Fruit fly (Drosophila melanogaster) whole organism, wandering third instar larva: Measurements from ENCODE around the gene Gpdh3.

Experiments used
- Abd-B ChIP-seq: fragments of >200 bp; optimal IDR thresholded peaks from 2 replicates; lab custom pipeline; 2017; ENCODE audit warnings: missing biosample characterization, missing genetic modification characterization
- CG32264 ChIP-seq: fragments of 200-800 bp; sonication (Bioruptor generic); optimal IDR thresholded peaks from 2 replicates; lab custom pipeline; 2016; ENCODE audit warnings: missing biosample characterization, missing genetic modification characterization
- CG9705 ChIP-seq: fragments of 200-800 bp; sonication (Bioruptor generic); optimal IDR thresholded peaks from 2 replicates; lab custom pipeline; 2018; ENCODE audit warnings: missing biosample characterization, mild to moderate bottlenecking, missing genetic modification characterization
- CrebA ChIP-seq: fragments of 200-800 bp; sonication (Bioruptor generic); optimal IDR thresholded peaks from 2 replicates; lab custom pipeline; 2016; ENCODE audit warnings: missing biosample characterization, mild to moderate bottlenecking, missing genetic modification characterization, borderline replicate concordance
- Dfd ChIP-seq: fragments of >200 bp; optimal IDR thresholded peaks from 2 replicates; lab custom pipeline; 2017; ENCODE audit warnings: missing biosample characterization, missing genetic modification characterization
- Dif ChIP-seq: fragments of 200-275, 200-300 bp; sonication (Bioruptor generic); optimal IDR thresholded peaks from 2 replicates; lab custom pipeline; 2018; ENCODE audit warnings: missing biosample characterization, missing genetic modification characterization; ENCODE audit not compliant: partially characterized antibody
- GATAd ChIP-seq: sonication (Bioruptor generic); optimal IDR thresholded peaks from 2 replicates; lab custom pipeline; 2016; ENCODE audit warnings: missing biosample characterization, missing genetic modification characterization
- HLH106 ChIP-seq: fragments of 200-800 bp; optimal IDR thresholded peaks from 3 replicates; lab custom pipeline; 2019; ENCODE audit warnings: missing biosample characterization, mild to moderate bottlenecking, missing genetic modification characterization, moderate library complexity
- Hnf4 ChIP-seq: fragments of 200-800 bp; sonication (Bioruptor generic); optimal IDR thresholded peaks from 2 replicates; lab custom pipeline; 2016; ENCODE audit warnings: missing biosample characterization, mild to moderate bottlenecking, missing genetic modification characterization
- Hr78 ChIP-seq: fragments of >200 bp; optimal IDR thresholded peaks from 2 replicates; lab custom pipeline; 2017; ENCODE audit warnings: missing biosample characterization, missing genetic modification characterization
- Hr83 ChIP-seq: fragments of 200-300 bp; sonication (Bioruptor generic); optimal IDR thresholded peaks from 2 replicates; lab custom pipeline; 2016; ENCODE audit warnings: missing biosample characterization, mild to moderate bottlenecking, missing genetic modification characterization, moderate library complexity; ENCODE audit not compliant: poor library complexity, severe bottlenecking
- Jra ChIP-seq: sonication (Bioruptor generic); optimal IDR thresholded peaks from 2 replicates; lab custom pipeline; 2016; ENCODE audit warnings: missing biosample characterization, missing genetic modification characterization
- Mio ChIP-seq: sonication (Bioruptor generic); optimal IDR thresholded peaks from 2 replicates; lab custom pipeline; 2016; ENCODE audit warnings: missing biosample characterization, missing genetic modification characterization
- Myc ChIP-seq: fragments of >200 bp; optimal IDR thresholded peaks from 2 replicates; lab custom pipeline; 2017
- N ChIP-seq: fragments of >200 bp; optimal IDR thresholded peaks from 2 replicates; lab custom pipeline; 2018; ENCODE audit warnings: missing biosample characterization, missing external identifiers, missing genetic modification characterization
- OdsH ChIP-seq: fragments of 200-800 bp; sonication (Bioruptor generic); optimal IDR thresholded peaks from 2 replicates; lab custom pipeline; 2016; ENCODE audit warnings: missing biosample characterization, mild to moderate bottlenecking, missing genetic modification characterization
- Rel ChIP-seq, 2 experiments: fragments of 200-800 bp; sonication (Bioruptor generic) in 1 of 2; optimal IDR thresholded peaks; 2 replicates in 1 of 2; 3 replicates in 1 of 2; lab custom pipeline; 2016 to 2019; ENCODE audit warnings: mild to moderate bottlenecking in 2 of 2, missing biosample characterization in 2 of 2, missing genetic modification characterization in 2 of 2, moderate library complexity in 1 of 2
- Sp1 ChIP-seq: fragments of 200-800 bp; sonication (Bioruptor generic); optimal IDR thresholded peaks from 3 replicates; lab custom pipeline; 2019; ENCODE audit warnings: missing biosample characterization, mild to moderate bottlenecking, missing genetic modification characterization, moderate library complexity
- Vsx2 ChIP-seq: fragments of 200-300, 225-300 bp; sonication (Bioruptor generic); optimal IDR thresholded peaks from 2 replicates; lab custom pipeline; 2018; ENCODE audit warnings: missing biosample characterization, missing genetic modification characterization; ENCODE audit not compliant: partially characterized antibody
- br ChIP-seq: fragments of 200-800 bp; sonication (Bioruptor generic); optimal IDR thresholded peaks from 2 replicates; lab custom pipeline; 2016; ENCODE audit warnings: missing biosample characterization, missing genetic modification characterization
- brk ChIP-seq: fragments of 200-800 bp; sonication (Bioruptor generic); optimal IDR thresholded peaks from 2 replicates; lab custom pipeline; 2016; ENCODE audit warnings: missing biosample characterization, mild to moderate bottlenecking, missing genetic modification characterization
- dl ChIP-seq, 2 experiments: fragments of 175-275, 200-275 bp in 1 of 2; fragments of 200-275 bp in 1 of 2; sonication (Bioruptor generic); optimal IDR thresholded peaks; lab custom pipeline; 2018; ENCODE audit warnings: mild to moderate bottlenecking in 2 of 2, missing biosample characterization in 2 of 2, missing genetic modification characterization in 2 of 2, moderate library complexity in 2 of 2; ENCODE audit not compliant: partially characterized antibody in 2 of 2, insufficient read depth in 1 of 2
- dmrt93B ChIP-seq: fragments of 200-800 bp; sonication (Bioruptor generic); optimal IDR thresholded peaks from 2 replicates; lab custom pipeline; 2018; ENCODE audit warnings: missing biosample characterization, mild to moderate bottlenecking, missing genetic modification characterization
- dsf ChIP-seq: sonication (Bioruptor generic); optimal IDR thresholded peaks from 2 replicates; lab custom pipeline; 2016; ENCODE audit warnings: missing biosample characterization, missing genetic modification characterization, borderline replicate concordance
- ey ChIP-seq: fragments of 200-800 bp; sonication (Bioruptor generic); optimal IDR thresholded peaks from 2 replicates; lab custom pipeline; 2016; ENCODE audit warnings: missing biosample characterization, missing genetic modification characterization
- foxo ChIP-seq, 2 experiments: fragments of 200-800 bp; sonication (Bioruptor generic); optimal IDR thresholded peaks; 2 replicates in 1 of 2; 3 replicates in 1 of 2; lab custom pipeline; 2016 to 2017; ENCODE audit warnings: missing biosample characterization in 2 of 2, missing genetic modification characterization in 2 of 2
- fru ChIP-seq: fragments of 200-800 bp; sonication (Bioruptor generic); optimal IDR thresholded peaks from 3 replicates; lab custom pipeline; 2016; ENCODE audit warnings: missing biosample characterization, mild to moderate bottlenecking, missing genetic modification characterization
- h ChIP-seq: fragments of 200-800 bp; sonication (Bioruptor generic); optimal IDR thresholded peaks from 3 replicates; lab custom pipeline; 2016; ENCODE audit warnings: missing biosample characterization, mild to moderate bottlenecking, missing genetic modification characterization
- jim ChIP-seq: fragments of 175-275, 200-325 bp; sonication (Bioruptor generic); optimal IDR thresholded peaks from 2 replicates; lab custom pipeline; 2016; ENCODE audit warnings: missing biosample characterization, mild to moderate bottlenecking, missing genetic modification characterization
- lola ChIP-seq: fragments of >200 bp; optimal IDR thresholded peaks from 2 replicates; lab custom pipeline; 2017; ENCODE audit warnings: missing biosample characterization, missing genetic modification characterization
- pan ChIP-seq: fragments of >200 bp; optimal IDR thresholded peaks from 2 replicates; lab custom pipeline; 2017
- psq ChIP-seq: fragments of 200-800 bp; sonication (Bioruptor generic); optimal IDR thresholded peaks from 3 replicates; lab custom pipeline; 2017; ENCODE audit warnings: missing biosample characterization, mild to moderate bottlenecking, missing genetic modification characterization, moderate library complexity
- rgr ChIP-seq: fragments of 200-800 bp; sonication (Bioruptor generic); optimal IDR thresholded peaks from 3 replicates; lab custom pipeline; 2016; ENCODE audit warnings: missing biosample characterization, mild to moderate bottlenecking, missing genetic modification characterization
- sage ChIP-seq: fragments of 200-800 bp; sonication (Bioruptor generic); optimal IDR thresholded peaks from 2 replicates; lab custom pipeline; 2016; ENCODE audit warnings: missing biosample characterization, mild to moderate bottlenecking, missing genetic modification characterization
- sv ChIP-seq: fragments of 200-800 bp; sonication (Bioruptor generic); optimal IDR thresholded peaks from 3 replicates; lab custom pipeline; 2016; ENCODE audit warnings: missing biosample characterization, missing genetic modification characterization
- tai ChIP-seq: sonication (Bioruptor generic); optimal IDR thresholded peaks from 2 replicates; lab custom pipeline; 2016; ENCODE audit warnings: missing biosample characterization, missing genetic modification characterization
- usp ChIP-seq: fragments of >200 bp; optimal IDR thresholded peaks from 2 replicates; lab custom pipeline; 2017; ENCODE audit warnings: missing biosample characterization, missing genetic modification characterization
- woc ChIP-seq: sonication (Bioruptor generic); optimal IDR thresholded peaks from 2 replicates; lab custom pipeline; 2016; ENCODE audit warnings: missing biosample characterization, mild to moderate bottlenecking, missing genetic modification characterization

Gpdh3 gene

dm6 chr3R:22410537-22411360, 28.9 kb downstream of the Gpdh3 start, which contains the start of the genes CG13850 and lqfR (continued):
- TF ChIP-seq Rel (GFP tag; optimal IDR thresholded peaks at IDR 0.05; lab: Kevin White, UChicago), result no peak
- peak; percentile 48 for TF ChIP-seq Rel (tag; optimal IDR thresholded peaks at IDR 0.05; lab: Kevin White, UChicago)
- no peak for TF ChIP-seq Dfd
- TF ChIP-seq Myc (lab: Kevin White, UChicago), result peak; percentile 99
- TF ChIP-seq h (GFP tag; lab: Kevin White, UChicago), result peak; percentile 86
- TF ChIP-seq br (GFP tag; lab: Kevin White, UChicago), result peak; percentile 77
- peak; percentile 44 for TF ChIP-seq sage
- TF ChIP-seq sv (GFP tag; lab: Kevin White, UChicago), result peak; percentile 79
- peak; percentile 3 for TF ChIP-seq CG32264 (GFP tag; lab: Kevin White, UChicago)
- TF ChIP-seq pan, result no peak
- TF ChIP-seq Hr83, result peak; percentile 59
- no peak for TF ChIP-seq usp
- peak; percentile 86 for TF ChIP-seq Hnf4 (GFP tag; lab: Kevin White, UChicago)

DNA sequence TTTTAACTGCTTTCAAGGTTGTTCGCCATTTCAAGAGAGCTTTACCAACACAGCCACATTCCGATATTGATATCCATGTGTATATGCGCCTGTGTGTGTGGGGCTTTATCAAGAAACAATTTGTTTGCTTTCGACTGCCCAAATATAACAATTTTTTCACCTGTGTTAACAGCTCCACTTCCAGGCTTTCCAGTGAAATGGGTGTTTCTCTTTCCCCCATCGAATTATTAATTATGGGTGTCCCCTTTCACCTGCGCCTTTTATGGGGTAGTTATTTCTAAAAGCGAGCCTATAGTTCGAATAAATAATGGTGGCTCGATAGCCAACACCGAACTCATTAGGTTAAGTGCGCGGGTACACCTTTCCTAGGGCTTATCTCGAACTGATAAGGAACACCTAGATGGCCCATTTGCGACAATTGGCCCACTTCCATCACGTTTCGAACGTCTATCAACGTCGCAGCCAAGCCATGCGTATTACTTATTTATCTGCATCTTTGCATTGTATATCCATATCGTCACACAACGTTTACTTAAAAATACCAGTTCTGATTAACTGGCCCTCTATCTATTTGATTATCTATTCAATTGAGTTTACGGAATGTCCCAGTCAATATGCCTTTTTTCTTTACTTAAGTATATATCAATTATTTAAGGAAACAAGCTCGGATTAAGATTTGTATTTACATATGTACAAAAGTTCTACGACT, 30.2 kb downstream of the Gpdh3 start:
- TF ChIP-seq CG9705 (GFP tag; lab: Kevin White, UChicago), result no peak
- no peak for TF ChIP-seq dmrt93B (GFP tag; lab: Kevin White, UChicago)
- no peak for TF ChIP-seq Jra
- TF ChIP-seq HLH106 (tag; lab: Kevin White, UChicago), result no peak
- TF ChIP-seq lola (GFP tag; lab: Kevin White, UChicago), result no peak
- TF ChIP-seq ey (GFP tag; lab: Kevin White, UChicago), result no peak
- no peak for TF ChIP-seq dl (GFP tag; optimal IDR thresholded peaks at IDR 0.05; lab: Kevin White, UChicago; ENCODE audit: insufficient read depth in 1 of 2, partially characterized antibody in 2 of 2)
- peak; percentile 34 for TF ChIP-seq Sp1 (GFP tag; lab: Kevin White, UChicago)
- no peak for TF ChIP-seq Dfd
- TF ChIP-seq foxo (GFP tag; optimal IDR thresholded peaks at IDR 0.05; lab: Kevin White, UChicago), result peak in 1 of 2 experiments; percentile 12
- peak; percentile 59 for TF ChIP-seq rgr (GFP tag; lab: Kevin White, UChicago)
- peak; percentile 57 for TF ChIP-seq h (GFP tag; lab: Kevin White, UChicago)
- no peak for TF ChIP-seq Vsx2 (GFP tag; lab: Kevin White, UChicago)
- TF ChIP-seq Hr78, result no peak
- TF ChIP-seq Rel (GFP tag; optimal IDR thresholded peaks at IDR 0.05; lab: Kevin White, UChicago), result no peak
- peak; percentile 33 for TF ChIP-seq Rel (tag; optimal IDR thresholded peaks at IDR 0.05; lab: Kevin White, UChicago)
- TF ChIP-seq Mio (GFP tag; lab: Kevin White, UChicago), result no peak
- peak; percentile 43 for TF ChIP-seq fru
- TF ChIP-seq Hr83, result peak; percentile 91
- TF ChIP-seq OdsH, result peak; percentile 59
- no peak for TF ChIP-seq dsf (GFP tag; lab: Kevin White, UChicago)
- TF ChIP-seq usp, result no peak
- no peak for TF ChIP-seq Myc (lab: Kevin White, UChicago)
- peak; percentile 49 for TF ChIP-seq br (GFP tag; lab: Kevin White, UChicago)
- no peak for TF ChIP-seq Dif (GFP tag; lab: Kevin White, UChicago)
- TF ChIP-seq GATAd (GFP tag; lab: Kevin White, UChicago), result no peak
- no peak for TF ChIP-seq jim
- TF ChIP-seq N (GFP tag; lab: Kevin White, UChicago), result no peak
- TF ChIP-seq CrebA (GFP tag; lab: Kevin White, UChicago), result no peak
- TF ChIP-seq woc (GFP tag; lab: Kevin White, UChicago), result no peak
- peak; percentile 58 for TF ChIP-seq Hnf4 (GFP tag; lab: Kevin White, UChicago)
- TF ChIP-seq sage, result peak; percentile 23
- no peak for TF ChIP-seq pan
- no peak for TF ChIP-seq psq
- no peak for TF ChIP-seq Abd-B
- TF ChIP-seq CG32264 (GFP tag; lab: Kevin White, UChicago), result no peak
- no peak for TF ChIP-seq brk
- TF ChIP-seq tai, result no peak
- no peak for TF ChIP-seq sv (GFP tag; lab: Kevin White, UChicago)
- TF ChIP-seq, all 38 proteins: peak for 11
